Fruit fly (Drosophila melanogaster): Measurements from ENCODE around the gene CG7276.

Gene CG7276

dm6 chr3L:15508233-15508632, 10.2 kb downstream of the CG7276 start, which contains the start of gene CG7841:
Gene CG7841, minus strand, starts transcription at chr3L:15508252.
- TF ChIP-seq Mio (GFP tag; optimal IDR thresholded peaks at IDR 0.05) (peak; percentile 85), Jra (GFP tag; optimal IDR thresholded peaks at IDR 0.05) (peak; percentile 97), ey (GFP tag; optimal IDR thresholded peaks at IDR 0.05) (peak; percentile 97), br (GFP tag; optimal IDR thresholded peaks at IDR 0.05) (peak; percentile 99), OdsH (GFP tag; optimal IDR thresholded peaks at IDR 0.05) (peak; percentile 99), lola (GFP tag; optimal IDR thresholded peaks at IDR 0.05) (no peak), Hnf4 (GFP tag; optimal IDR thresholded peaks at IDR 0.05) (peak; percentile 96), dl (GFP tag; optimal IDR thresholded peaks at IDR 0.05; ENCODE audit: insufficient read depth in 1 of 2, partially characterized antibody in 2 of 2) (no peak), sage (GFP tag; optimal IDR thresholded peaks at IDR 0.05) (peak; percentile 98), tai (GFP tag; optimal IDR thresholded peaks at IDR 0.05) (peak; percentile 96), CG32264 (GFP tag; optimal IDR thresholded peaks at IDR 0.05) (peak; percentile 97), woc (GFP tag; optimal IDR thresholded peaks at IDR 0.05) (peak; percentile 96), Hr83 (GFP tag; optimal IDR thresholded peaks at IDR 0.05; ENCODE audit: poor library complexity, severe bottlenecking) (no peak), pan (optimal IDR thresholded peaks at IDR 0.05) (no peak), psq (GFP tag; optimal IDR thresholded peaks at IDR 0.05) (peak; percentile 93), HLH106 (tag; optimal IDR thresholded peaks at IDR 0.05) (peak; percentile 99), Sp1 (GFP tag; optimal IDR thresholded peaks at IDR 0.05) (peak; percentile 99), Hr78 (GFP tag; optimal IDR thresholded peaks at IDR 0.05) (no peak), h (GFP tag; optimal IDR thresholded peaks at IDR 0.05) (peak; percentile 99), fru (GFP tag; optimal IDR thresholded peaks at IDR 0.05) (peak; percentile 99), brk (GFP tag; optimal IDR thresholded peaks at IDR 0.05) (peak; percentile 98), Vsx2 (GFP tag; optimal IDR thresholded peaks at IDR 0.05; ENCODE audit: partially characterized antibody) (no peak), usp (GFP tag; optimal IDR thresholded peaks at IDR 0.05) (no peak), sv (GFP tag; optimal IDR thresholded peaks at IDR 0.05) (peak; percentile 98), Dif (GFP tag; optimal IDR thresholded peaks at IDR 0.05; ENCODE audit: partially characterized antibody) (no peak), dmrt93B (GFP tag; optimal IDR thresholded peaks at IDR 0.05) (peak; percentile 94), Rel (GFP tag; optimal IDR thresholded peaks at IDR 0.05) (peak; percentile 89), Rel (tag; optimal IDR thresholded peaks at IDR 0.05) (peak; percentile 95), N (GFP tag; optimal IDR thresholded peaks at IDR 0.05) (no peak), CG9705 (GFP tag; optimal IDR thresholded peaks at IDR 0.05) (peak; percentile 98), dsf (GFP tag; optimal IDR thresholded peaks at IDR 0.05; ENCODE audit: borderline replicate concordance) (peak; percentile 83), CrebA (GFP tag; optimal IDR thresholded peaks at IDR 0.05; ENCODE audit: borderline replicate concordance) (no peak), GATAd (GFP tag; optimal IDR thresholded peaks at IDR 0.05) (no peak), Myc (optimal IDR thresholded peaks at IDR 0.05) (no peak), Abd-B (GFP tag; optimal IDR thresholded peaks at IDR 0.05) (no peak), jim (GFP tag; optimal IDR thresholded peaks at IDR 0.05) (no peak), Dfd (GFP tag; optimal IDR thresholded peaks at IDR 0.05) (no peak), rgr (GFP tag; optimal IDR thresholded peaks at IDR 0.05) (peak; percentile 99), foxo (GFP tag; optimal IDR thresholded peaks at IDR 0.05) (peak; percentile 96 to 99)

dm6 chr3L:15508750-15509149, 10.7 kb downstream of the CG7276 start, which contains the start of gene Z600:
Gene Z600, plus strand, starts transcription at chr3L:15509061.
- TF ChIP-seq HLH106 (tag; optimal IDR thresholded peaks at IDR 0.05): no peak
- TF ChIP-seq ey (GFP tag; optimal IDR thresholded peaks at IDR 0.05): no peak
- TF ChIP-seq dmrt93B (GFP tag; optimal IDR thresholded peaks at IDR 0.05): no peak
- TF ChIP-seq CrebA (GFP tag; optimal IDR thresholded peaks at IDR 0.05; ENCODE audit: borderline replicate concordance): no peak
- no peak for TF ChIP-seq Rel (GFP tag; optimal IDR thresholded peaks at IDR 0.05)
- no peak for TF ChIP-seq Rel (tag; optimal IDR thresholded peaks at IDR 0.05)
- no peak for TF ChIP-seq Hr83 (GFP tag; optimal IDR thresholded peaks at IDR 0.05; ENCODE audit: poor library complexity, severe bottlenecking)
- no peak for TF ChIP-seq psq (GFP tag; optimal IDR thresholded peaks at IDR 0.05)
- TF ChIP-seq rgr (GFP tag; optimal IDR thresholded peaks at IDR 0.05): no peak
- TF ChIP-seq dsf (GFP tag; optimal IDR thresholded peaks at IDR 0.05; ENCODE audit: borderline replicate concordance): no peak
- no peak for TF ChIP-seq Hr78 (GFP tag; optimal IDR thresholded peaks at IDR 0.05)

All from whole organism, wandering third instar larva.